Fruit fly (Drosophila melanogaster) whole organism, embryonic: Measurements from ENCODE around the gene CG6689.

Experiments
- Antp ChIP-seq: fragments of 200-800 bp; sonication (Bioruptor generic); optimal IDR thresholded peaks from 3 replicates; lab custom pipeline; 2016; ENCODE audit warnings: missing biosample characterization, missing genetic modification characterization
- CG11398 ChIP-seq: fragments of 200-800 bp; sonication (Bioruptor generic); optimal IDR thresholded peaks from 2 replicates; lab custom pipeline; 2016; ENCODE audit warnings: missing biosample characterization, missing genetic modification characterization
- CG11695 ChIP-seq: fragments of 200-800 bp; sonication (Bioruptor generic); IDR thresholded peaks from 3 replicates; pipeline ENCODE4 v1.3.6; 2022; ENCODE audit warnings: missing biosample characterization, missing genetic modification characterization
- CG12299 ChIP-seq: fragments of 200-800 bp; sonication (Bioruptor generic); optimal IDR thresholded peaks from 2 replicates; lab custom pipeline; 2018; ENCODE audit warnings: missing biosample characterization, mild to moderate bottlenecking, missing genetic modification characterization
- CG13775 ChIP-seq: fragments of 200-800 bp; sonication (Bioruptor generic); optimal IDR thresholded peaks from 3 replicates; lab custom pipeline; 2017; ENCODE audit warnings: missing biosample characterization, mild to moderate bottlenecking, missing genetic modification characterization
- CG14014 ChIP-seq: fragments of 200-800 bp; sonication (Bioruptor generic); IDR thresholded peaks from 2 replicates; pipeline ENCODE4 v1.3.6; 2022; ENCODE audit warnings: missing biosample characterization, missing genetic modification characterization
- CG14965 ChIP-seq: fragments of 200-800 bp; sonication (Bioruptor generic); optimal IDR thresholded peaks from 2 replicates; lab custom pipeline; 2016; ENCODE audit warnings: missing biosample characterization, missing genetic modification characterization, borderline replicate concordance
- CG15073 ChIP-seq: fragments of 200-800 bp; sonication (Bioruptor generic); optimal IDR thresholded peaks from 2 replicates; lab custom pipeline; 2016; ENCODE audit warnings: missing biosample characterization, missing genetic modification characterization
- CG15514 ChIP-seq: fragments of 200-800 bp; sonication (Bioruptor generic); optimal IDR thresholded peaks from 3 replicates; lab custom pipeline; 2017; ENCODE audit warnings: missing biosample characterization, missing genetic modification characterization, mild to moderate bottlenecking, moderate library complexity, missing genetic modification reagents
- CG16815 ChIP-seq: fragments of 200-800 bp; sonication (Bioruptor generic); optimal IDR thresholded peaks from 3 replicates; lab custom pipeline; 2017; ENCODE audit warnings: missing biosample characterization, mild to moderate bottlenecking, missing genetic modification characterization
- CG17186 ChIP-seq: fragments of 200-800 bp; sonication (Bioruptor generic); optimal IDR thresholded peaks from 3 replicates; lab custom pipeline; 2017; ENCODE audit warnings: missing biosample characterization, missing genetic modification reagents, missing genetic modification characterization
- CG17361 ChIP-seq: fragments of 200-800 bp; sonication (Bioruptor generic); IDR thresholded peaks from 3 replicates; pipeline ENCODE4 v1.3.6; 2022; ENCODE audit warnings: missing biosample characterization, missing genetic modification characterization
- CG33557 ChIP-seq: fragments of 200-800 bp; sonication (Bioruptor generic); optimal IDR thresholded peaks from 2 replicates; lab custom pipeline; 2019; ENCODE audit warnings: missing biosample characterization, mild to moderate bottlenecking, missing genetic modification characterization, moderate library complexity
- CG34224 ChIP-seq: fragments of 200-800 bp; sonication (Bioruptor generic); IDR thresholded peaks from 3 replicates; pipeline ENCODE4 v1.3.6; 2022; ENCODE audit warnings: missing biosample characterization, missing genetic modification characterization; ENCODE audit not compliant: partially characterized antibody
- CG6689 ChIP-seq: fragments of 200-800 bp; sonication (Bioruptor generic); IDR thresholded peaks from 2 replicates; pipeline ENCODE4 v1.3.6; 2022; ENCODE audit warnings: missing biosample characterization, missing genetic modification characterization
- CG7556 ChIP-seq: fragments of 200-800 bp; sonication (Bioruptor generic); optimal IDR thresholded peaks from 2 replicates; lab custom pipeline; 2017; ENCODE audit warnings: missing biosample characterization, mild to moderate bottlenecking, missing genetic modification characterization
- CG8388 ChIP-seq: fragments of 200-800 bp; sonication (Bioruptor generic); optimal IDR thresholded peaks from 2 replicates; lab custom pipeline; 2019; ENCODE audit warnings: missing biosample characterization, mild to moderate bottlenecking, missing genetic modification characterization, moderate library complexity
- CG9932 ChIP-seq: fragments of 200-800 bp; sonication (Bioruptor generic); IDR thresholded peaks from 2 replicates; pipeline ENCODE4 v1.3.6; 2022; ENCODE audit warnings: missing biosample characterization, missing genetic modification characterization
- Chrac-16 ChIP-seq: fragments of 200-800 bp; sonication (Bioruptor generic); optimal IDR thresholded peaks from 3 replicates; lab custom pipeline; 2016; ENCODE audit warnings: missing biosample characterization, missing genetic modification characterization
- CkIIα-i1 ChIP-seq: fragments of 200-800 bp; sonication (Bioruptor generic); IDR thresholded peaks from 2 replicates; pipeline ENCODE4 v1.3.6; 2022; ENCODE audit warnings: missing biosample characterization, missing genetic modification characterization
- Drgx ChIP-seq: fragments of 200-800 bp; sonication (Bioruptor generic); IDR thresholded peaks from 2 replicates; pipeline ENCODE4 v1.3.6; 2022; ENCODE audit warnings: missing biosample characterization, missing genetic modification characterization
- HHEX ChIP-seq: fragments of 200-800 bp; sonication (Bioruptor generic); optimal IDR thresholded peaks from 3 replicates; lab custom pipeline; 2017; ENCODE audit warnings: missing biosample characterization, mild to moderate bottlenecking, missing genetic modification characterization, missing genetic modification reagents
- Myb ChIP-seq: fragments of 200-800 bp; sonication (Bioruptor generic); optimal IDR thresholded peaks from 2 replicates; lab custom pipeline; 2016; ENCODE audit warnings: missing biosample characterization, missing genetic modification characterization
- NfI ChIP-seq: fragments of 200-800 bp; sonication (Bioruptor generic); optimal IDR thresholded peaks from 3 replicates; lab custom pipeline; 2018; ENCODE audit warnings: missing biosample characterization, mild to moderate bottlenecking, missing genetic modification characterization, moderate library complexity
- Rx ChIP-seq: fragments of 200-800 bp; sonication (Bioruptor generic); IDR thresholded peaks from 2 replicates; pipeline ENCODE4 v1.3.6; 2022; ENCODE audit warnings: missing biosample characterization, missing genetic modification characterization
- Side ChIP-seq: fragments of 200-800 bp; sonication (Bioruptor generic); optimal IDR thresholded peaks from 2 replicates; lab custom pipeline; 2016; ENCODE audit warnings: missing biosample characterization, missing genetic modification characterization
- Spps ChIP-seq: fragments of 200-800 bp; sonication (Bioruptor generic); optimal IDR thresholded peaks from 2 replicates; lab custom pipeline; 2018; ENCODE audit warnings: missing biosample characterization, mild to moderate bottlenecking, missing genetic modification characterization
- Ssrp ChIP-seq: fragments of 200-800 bp; sonication (Bioruptor generic); optimal IDR thresholded peaks from 2 replicates; lab custom pipeline; 2018; ENCODE audit warnings: missing biosample characterization, mild to moderate bottlenecking, missing genetic modification characterization, moderate library complexity
- Trl ChIP-seq, 3 experiments: fragments of >200 bp in 2 of 3; fragments of 200-800 bp in 1 of 3; sonication (Bioruptor generic) in 1 of 3; optimal IDR thresholded peaks; 2 replicates in 1 of 3; 3 replicates in 2 of 3; lab custom pipeline; 2016 to 2017; ENCODE audit warnings: missing biosample characterization in 1 of 3, missing genetic modification characterization in 1 of 3
- Usf ChIP-seq: fragments of 200-800 bp; sonication (Bioruptor generic); optimal IDR thresholded peaks from 2 replicates; lab custom pipeline; 2017; ENCODE audit warnings: missing genotype, missing biosample characterization, missing genetic modification characterization
- ash1 ChIP-seq: fragments of 200-800 bp; sonication (Bioruptor generic); optimal IDR thresholded peaks from 2 replicates; lab custom pipeline; 2018; ENCODE audit warnings: missing biosample characterization, mild to moderate bottlenecking, missing genetic modification characterization
- cato ChIP-seq: fragments of 200-800 bp; sonication (Bioruptor generic); optimal IDR thresholded peaks from 2 replicates; lab custom pipeline; 2016; ENCODE audit warnings: missing biosample characterization, missing genetic modification characterization, borderline replicate concordance
- dysf ChIP-seq: fragments of 200-800 bp; sonication (Bioruptor generic); IDR thresholded peaks from 3 replicates; pipeline ENCODE4 v1.3.6; 2022; ENCODE audit warnings: missing biosample characterization, missing genetic modification characterization
- en ChIP-seq: fragments of 200-800 bp; sonication (Bioruptor generic); optimal IDR thresholded peaks from 2 replicates; lab custom pipeline; 2016; ENCODE audit warnings: missing biosample characterization, missing genetic modification characterization
- fru ChIP-seq: fragments of >200 bp; optimal IDR thresholded peaks from 2 replicates; lab custom pipeline; 2017
- gem ChIP-seq: fragments of 200-800 bp; sonication (Bioruptor generic); optimal IDR thresholded peaks from 2 replicates; lab custom pipeline; 2019; ENCODE audit warnings: missing biosample characterization, mild to moderate bottlenecking, missing genetic modification characterization, moderate library complexity
- ham ChIP-seq: fragments of 200-800 bp; sonication (Bioruptor generic); IDR thresholded peaks from 2 replicates; pipeline ENCODE4 v1.3.6; 2022; ENCODE audit warnings: missing biosample characterization, missing genetic modification characterization
- jing ChIP-seq: fragments of 200-800 bp; sonication (Bioruptor generic); optimal IDR thresholded peaks from 2 replicates; lab custom pipeline; 2018; ENCODE audit warnings: missing biosample characterization, mild to moderate bottlenecking, missing genetic modification characterization
- mld ChIP-seq: fragments of 200-800 bp; sonication (Bioruptor generic); IDR thresholded peaks from 3 replicates; pipeline ENCODE4 v1.3.6; 2022; ENCODE audit warnings: missing biosample characterization, missing genetic modification characterization; ENCODE audit not compliant: partially characterized antibody
- nerfin-1 ChIP-seq: fragments of 200-800 bp; sonication (Bioruptor generic); optimal IDR thresholded peaks from 3 replicates; lab custom pipeline; 2019; ENCODE audit warnings: missing biosample characterization, mild to moderate bottlenecking, missing genetic modification characterization, moderate library complexity
- nerfin-2 ChIP-seq: fragments of 200-800 bp; sonication (Bioruptor generic); IDR thresholded peaks from 2 replicates; pipeline ENCODE4 v1.3.6; 2022; ENCODE audit warnings: missing biosample characterization, missing genetic modification characterization; ENCODE audit not compliant: partially characterized antibody
- onecut ChIP-seq: fragments of 200-800 bp; sonication (Bioruptor generic); IDR thresholded peaks from 2 replicates; pipeline ENCODE4 v1.3.6; 2022; ENCODE audit warnings: missing biosample characterization, missing genetic modification characterization
- peb ChIP-seq: fragments of 200-800 bp; sonication (Bioruptor generic); IDR thresholded peaks from 2 replicates; pipeline ENCODE4 v1.3.6; 2022; ENCODE audit warnings: missing biosample characterization, missing genetic modification characterization
- rib ChIP-seq: fragments of 200-800 bp; sonication (Bioruptor generic); IDR thresholded peaks from 2 replicates; pipeline ENCODE4 v1.3.6; 2022; ENCODE audit warnings: missing biosample characterization, missing genetic modification characterization
- sqz ChIP-seq: fragments of 200-800 bp; sonication (Bioruptor generic); optimal IDR thresholded peaks from 3 replicates; lab custom pipeline; 2018; ENCODE audit warnings: missing biosample characterization, mild to moderate bottlenecking, missing genetic modification characterization
- tin ChIP-seq: fragments of 200-800 bp; sonication (Bioruptor generic); optimal IDR thresholded peaks from 3 replicates; lab custom pipeline; 2016; ENCODE audit warnings: missing biosample characterization, missing genetic modification characterization
- tll ChIP-seq, 2 experiments: fragments of 200-800 bp in 1 of 2; fragments of >200 bp in 1 of 2; sonication (Bioruptor generic) in 1 of 2; optimal IDR thresholded peaks; 2 replicates each; lab custom pipeline; 2017 to 2019; ENCODE audit warnings: missing biosample characterization in 2 of 2, missing genetic modification characterization in 2 of 2, mild to moderate bottlenecking in 1 of 2, moderate library complexity in 1 of 2
- usp ChIP-seq: fragments of >200 bp; optimal IDR thresholded peaks from 2 replicates; lab custom pipeline; 2017; ENCODE audit warnings: missing biosample characterization, missing genetic modification characterization

Gene CG6689

DNA sequence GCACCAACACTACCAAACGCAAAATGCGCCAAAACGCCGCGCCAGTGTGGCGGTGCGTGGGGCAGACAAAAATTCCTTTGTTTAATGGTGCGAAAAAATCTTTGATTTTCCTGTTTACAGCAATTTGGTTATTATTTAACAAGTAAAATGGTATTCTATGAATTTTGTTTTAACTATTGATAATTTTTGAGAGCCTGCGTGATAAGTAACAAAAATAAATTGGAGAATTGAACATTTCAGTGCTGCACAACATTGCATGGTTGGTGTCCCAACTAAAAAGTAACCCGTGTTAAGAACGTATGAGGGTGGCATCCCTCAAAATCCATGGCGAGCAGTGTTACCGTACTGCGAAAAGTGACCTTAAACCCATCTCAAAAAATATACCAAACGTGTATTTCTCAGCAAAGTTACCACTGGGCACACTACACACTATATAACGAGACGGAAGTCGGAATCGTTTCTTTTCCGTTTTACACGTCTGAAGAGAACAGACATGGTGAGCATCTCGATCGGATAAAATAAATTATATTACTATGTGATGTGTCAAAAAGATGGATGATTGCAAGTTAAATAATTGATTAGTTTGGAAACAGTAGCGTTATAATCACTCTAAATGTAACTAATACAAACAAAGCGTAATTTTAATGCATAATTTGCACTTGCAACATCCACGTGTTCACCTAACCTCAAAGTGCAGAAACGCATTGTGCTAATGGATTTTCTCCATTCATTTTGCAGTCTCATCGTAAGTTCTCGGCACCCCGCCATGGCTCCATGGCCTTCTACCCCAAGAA, 1.8 kb upstream of the CG6689 start, which contains the start of the genes CG6693 and RpL3 (continued):
- TF ChIP-seq CG7556 (GFP tag; lab: Kevin White, UChicago) (peak; percentile 56), gem (tag; lab: Kevin White, UChicago) (peak; percentile 53), HHEX (GFP tag; lab: Kevin White, UChicago) (peak; percentile 87), onecut (GFP tag; lab: Robert Waterston, UW) (peak; percentile 84), cato (GFP tag; lab: Kevin White, UChicago) (peak; percentile 43), fru (lab: Kevin White, UChicago) (no peak), CG15514 (GFP tag; lab: Kevin White, UChicago) (peak; percentile 87), Ssrp (tag; lab: Kevin White, UChicago) (peak; percentile 26), CG14965 (GFP tag; lab: Kevin White, UChicago) (peak; percentile 28), CG33557 (peak; percentile 45), sqz (GFP tag; lab: Kevin White, UChicago) (peak; percentile 87), CG14014 (GFP tag; lab: Robert Waterston, UW) (peak; percentile 72; the same call in 1 of the 2 replicates), CG12299 (peak; percentile 83), Spps (peak; percentile 56), en (GFP tag; lab: Kevin White, UChicago) (no peak), jing (GFP tag; lab: Kevin White, UChicago) (no peak), Usf (no peak), tin (GFP tag; lab: Kevin White, UChicago) (peak; percentile 21), Drgx (GFP tag; lab: Robert Waterston, UW) (peak; percentile 47; the same call in 1 of the 2 replicates), CkIIα-i1 (peak; percentile 39; the same call in 1 of the 2 replicates), CG11398 (GFP tag; lab: Kevin White, UChicago) (peak; percentile 55), CG8388 (peak; percentile 58), CG34224 (GFP tag; lab: Robert Waterston, UW) (no peak; the same call in 2 of the 3 replicates), rib (GFP tag; lab: Robert Waterston, UW) (peak; percentile 71), CG9932 (GFP tag; lab: Robert Waterston, UW) (peak; percentile 63), CG16815 (no peak), CG6689 (GFP tag; lab: Robert Waterston, UW) (peak; percentile 60), NfI (GFP tag; lab: Kevin White, UChicago) (peak; percentile 84), nerfin-2 (GFP tag; lab: Robert Waterston, UW) (no peak), tll (GFP tag; optimal IDR thresholded peaks at IDR 0.05; lab: Kevin White, UChicago) (no peak), nerfin-1 (tag; lab: Kevin White, UChicago) (peak; percentile 71), Rx (GFP tag; lab: Robert Waterston, UW) (peak; percentile 36; the same call in 1 of the 2 replicates), dysf (peak; percentile 43; the same call in 2 of the 3 replicates), ash1 (GFP tag; lab: Kevin White, UChicago) (peak; percentile 83), mld (GFP tag; lab: Robert Waterston, UW) (no peak), CG17186 (GFP tag; lab: Kevin White, UChicago) (peak; percentile 80), CG15073 (no peak), ham (GFP tag; lab: Robert Waterston, UW) (no peak), Myb (GFP tag; lab: Kevin White, UChicago) (peak; percentile 48), Antp (GFP tag; lab: Kevin White, UChicago) (no peak), CG17361 (peak; percentile 78), CG11695 (peak; percentile 57; the same call in 2 of the 3 replicates), Trl (optimal IDR thresholded peaks at IDR 0.05; lab: Kevin White, UChicago) (peak in 1 of 2 experiments; percentile 12), Trl (GFP tag; optimal IDR thresholded peaks at IDR 0.05; lab: Kevin White, UChicago) (peak; percentile 84), Chrac-16 (GFP tag; lab: Kevin White, UChicago) (no peak), CG13775 (GFP tag; lab: Kevin White, UChicago) (peak; percentile 74), Side (peak; percentile 63), usp (no peak), peb (no peak)
